In the genomic region with DNA sequence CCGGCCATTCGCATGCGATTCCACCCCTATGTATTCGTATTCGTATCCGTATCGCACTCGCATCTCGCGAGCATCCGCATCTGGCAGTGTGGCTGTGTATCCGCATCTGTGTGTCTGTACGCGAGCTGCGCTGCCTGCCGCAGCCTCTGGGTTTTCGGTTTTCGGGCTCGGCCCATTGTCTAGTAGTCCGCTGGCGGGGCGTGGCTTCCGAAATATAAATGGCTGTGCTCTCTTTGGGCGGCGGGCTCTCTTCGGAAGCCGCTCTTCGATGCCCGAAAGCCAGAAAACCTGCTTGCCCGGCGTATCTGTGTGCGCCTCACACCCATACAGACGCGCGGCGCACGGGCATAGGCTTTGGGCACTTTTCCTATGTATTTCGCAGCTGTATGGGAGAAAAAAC, we compare ENCODE assay signal across 1 fruit fly cellular context.
TF ChIP-seq lines count a peak whose summit lies in the region.

No protein-coding gene starts in this region.

TF ChIP-seq in whole organism, embryonic, 481 proteins besides CTCF, POLR2A, EP300 and RAD21 (continued from another document):
- TF ChIP-seq usp (GFP tag; optimal IDR thresholded peaks at IDR 0.05; lab: Kevin White, UChicago) (no peak), bsh (GFP tag; optimal IDR thresholded peaks at IDR 0.05; lab: Kevin White, UChicago) (no peak), Vsx1 (GFP tag; optimal IDR thresholded peaks at IDR 0.05; lab: Kevin White, UChicago) (no peak), Sry-δ (GFP tag; optimal IDR thresholded peaks at IDR 0.05; lab: Kevin White, UChicago) (no peak), hth (optimal IDR thresholded peaks at IDR 0.05; lab: Kevin White, UChicago) (no peak), CG2129 (GFP tag; IDR thresholded peaks at IDR 0.05; lab: Robert Waterston, UW; ENCODE audit: partially characterized antibody) (no peak), CG10543 (GFP tag; optimal IDR thresholded peaks at IDR 0.05; lab: Kevin White, UChicago) (no peak), dmrt99B (tag; optimal IDR thresholded peaks at IDR 0.05; lab: Kevin White, UChicago) (no peak), sim (GFP tag; IDR thresholded peaks at IDR 0.05; lab: Robert Waterston, UW) (no peak), MESR4 (GFP tag; optimal IDR thresholded peaks at IDR 0.05; lab: Kevin White, UChicago) (no peak), Dref (GFP tag; IDR thresholded peaks at IDR 0.05; lab: Robert Waterston, UW) (no peak), CG18599 (GFP tag; optimal IDR thresholded peaks at IDR 0.05; lab: Kevin White, UChicago) (no peak), Taf1 (GFP tag; IDR thresholded peaks at IDR 0.05; lab: Robert Waterston, UW) (no peak), CG10959 (GFP tag; IDR thresholded peaks at IDR 0.05; lab: Robert Waterston, UW) (no peak), pfk (GFP tag; optimal IDR thresholded peaks at IDR 0.05; lab: Kevin White, UChicago) (no peak), CG10274 (GFP tag; optimal IDR thresholded peaks at IDR 0.05; lab: Kevin White, UChicago) (no peak), cg (GFP tag; optimal IDR thresholded peaks at IDR 0.05; lab: Kevin White, UChicago) (peak; percentile 92), peb (GFP tag; IDR thresholded peaks at IDR 0.05; lab: Robert Waterston, UW) (peak; percentile 20; the same call in 1 of the 2 replicates), Dek (tag; optimal IDR thresholded peaks at IDR 0.05; lab: Kevin White, UChicago) (no peak), yki (optimal IDR thresholded peaks at IDR 0.05; lab: Kevin White, UChicago) (peak; percentile 35), tin (GFP tag; optimal IDR thresholded peaks at IDR 0.05; lab: Kevin White, UChicago) (no peak), ro (GFP tag; IDR thresholded peaks at IDR 0.05; lab: Robert Waterston, UW) (no peak), zf30C (GFP tag; optimal IDR thresholded peaks at IDR 0.05; lab: Kevin White, UChicago) (no peak), stwl (tag; optimal IDR thresholded peaks at IDR 0.05; lab: Kevin White, UChicago) (no peak), ind (GFP tag; optimal IDR thresholded peaks at IDR 0.05; lab: Kevin White, UChicago) (no peak), CG10462 (GFP tag; optimal IDR thresholded peaks at IDR 0.05; lab: Kevin White, UChicago) (no peak), Tbp (GFP tag; optimal IDR thresholded peaks at IDR 0.05; lab: Kevin White, UChicago) (no peak), hbn (GFP tag; IDR thresholded peaks at IDR 0.05; lab: Robert Waterston, UW; ENCODE audit: partially characterized antibody) (peak; percentile 27; the same call in 1 of the 2 replicates), crp (GFP tag; optimal IDR thresholded peaks at IDR 0.05; lab: Kevin White, UChicago) (no peak), CG17568 (GFP tag; optimal IDR thresholded peaks at IDR 0.05; lab: Kevin White, UChicago) (no peak), Blimp-1 (GFP tag; optimal IDR thresholded peaks at IDR 0.05; lab: Kevin White, UChicago) (no peak), CG18011 (GFP tag; optimal IDR thresholded peaks at IDR 0.05; lab: Kevin White, UChicago) (no peak), lov (optimal IDR thresholded peaks at IDR 0.05; lab: Kevin White, UChicago) (no peak), lov (GFP tag; IDR thresholded peaks at IDR 0.05; lab: Robert Waterston, UW) (no peak), CG9437 (GFP tag; optimal IDR thresholded peaks at IDR 0.05; lab: Kevin White, UChicago) (no peak), caup (GFP tag; optimal IDR thresholded peaks at IDR 0.05; lab: Kevin White, UChicago; ENCODE audit: severe bottlenecking) (no peak), HLHmδ (GFP tag; optimal IDR thresholded peaks at IDR 0.05; lab: Kevin White, UChicago) (no peak), Optix (GFP tag; IDR thresholded peaks at IDR 0.05; lab: Robert Waterston, UW) (no peak), croc (GFP tag; conservative IDR thresholded peaks at IDR 0.05; lab: Robert Waterston, UW) (no peak), ash1 (GFP tag; optimal IDR thresholded peaks at IDR 0.05; lab: Kevin White, UChicago) (no peak), br (optimal IDR thresholded peaks at IDR 0.05; lab: Kevin White, UChicago) (no peak), zen (tag; optimal IDR thresholded peaks at IDR 0.05; lab: Kevin White, UChicago) (no peak), vfl (GFP tag; optimal IDR thresholded peaks at IDR 0.05; lab: Kevin White, UChicago) (no peak), CG12744 (GFP tag; optimal IDR thresholded peaks at IDR 0.05; lab: Kevin White, UChicago) (no peak), z (GFP tag; IDR thresholded peaks at IDR 0.05; lab: Robert Waterston, UW) (0 out of 3 replicates have a peak, but pooled peaks have one; percentile 6), wor (GFP tag; IDR thresholded peaks at IDR 0.05; lab: Robert Waterston, UW) (no peak), gsb-n (tag; optimal IDR thresholded peaks at IDR 0.05; lab: Kevin White, UChicago) (no peak), btn (GFP tag; optimal IDR thresholded peaks at IDR 0.05; lab: Kevin White, UChicago) (no peak), CG2199 (GFP tag; IDR thresholded peaks at IDR 0.05; lab: Robert Waterston, UW) (0 out of 3 replicates have a peak, but pooled peaks have one; percentile 28), ttk (GFP tag; IDR thresholded peaks at IDR 0.05; lab: Robert Waterston, UW) (no peak; the same call in 1 of the 2 replicates), Sry-β (GFP tag; optimal IDR thresholded peaks at IDR 0.05; lab: Kevin White, UChicago) (no peak), p53 (GFP tag; optimal IDR thresholded peaks at IDR 0.05; lab: Kevin White, UChicago) (no peak), CG4820 (GFP tag; optimal IDR thresholded peaks at IDR 0.05; lab: Kevin White, UChicago) (no peak), BtbVII (GFP tag; optimal IDR thresholded peaks at IDR 0.05; lab: Kevin White, UChicago) (no peak), MBD-R2 (GFP tag; IDR thresholded peaks at IDR 0.05; lab: Robert Waterston, UW) (no peak), cas (GFP tag; IDR thresholded peaks at IDR 0.05; lab: Robert Waterston, UW) (no peak), CG4404 (GFP tag; IDR thresholded peaks at IDR 0.05; lab: Robert Waterston, UW) (no peak), CG3726 (GFP tag; IDR thresholded peaks at IDR 0.05; lab: Robert Waterston, UW) (no peak), CG8944 (GFP tag; optimal IDR thresholded peaks at IDR 0.05; lab: Kevin White, UChicago) (no peak), CG1529 (GFP tag; optimal IDR thresholded peaks at IDR 0.05; lab: Kevin White, UChicago) (no peak), CG6654 (GFP tag; optimal IDR thresholded peaks at IDR 0.05; lab: Kevin White, UChicago) (no peak), GATAe (GFP tag; conservative IDR thresholded peaks at IDR 0.05; lab: Robert Waterston, UW) (no peak), CG18476 (GFP tag; optimal IDR thresholded peaks at IDR 0.05; lab: Kevin White, UChicago) (no peak), CG11695 (GFP tag; IDR thresholded peaks at IDR 0.05; lab: Robert Waterston, UW) (no peak), org-1 (GFP tag; optimal IDR thresholded peaks at IDR 0.05; lab: Kevin White, UChicago) (no peak), CG10267 (tag; optimal IDR thresholded peaks at IDR 0.05; lab: Kevin White, UChicago) (no peak), pros (GFP tag; optimal IDR thresholded peaks at IDR 0.05; lab: Kevin White, UChicago) (peak; percentile 9), CG33213 (GFP tag; optimal IDR thresholded peaks at IDR 0.05; lab: Kevin White, UChicago) (no peak), lmd (GFP tag; IDR thresholded peaks at IDR 0.05; lab: Robert Waterston, UW) (no peak), Opbp (GFP tag; IDR thresholded peaks at IDR 0.05; lab: Robert Waterston, UW; ENCODE audit: partially characterized antibody) (no peak), CG8089 (GFP tag; optimal IDR thresholded peaks at IDR 0.05; lab: Kevin White, UChicago) (no peak), wdn (GFP tag; IDR thresholded peaks at IDR 0.05; lab: Robert Waterston, UW) (no peak), Sox102F (GFP tag; optimal IDR thresholded peaks at IDR 0.05; lab: Kevin White, UChicago) (no peak), CG34422 (GFP tag; IDR thresholded peaks at IDR 0.05; lab: Robert Waterston, UW) (no peak), vvl (GFP tag; IDR thresholded peaks at IDR 0.05; lab: Robert Waterston, UW) (no peak), sima (GFP tag; optimal IDR thresholded peaks at IDR 0.05; lab: Kevin White, UChicago) (no peak), nau (GFP tag; optimal IDR thresholded peaks at IDR 0.05; lab: Kevin White, UChicago) (no peak), CG16815 (GFP tag; optimal IDR thresholded peaks at IDR 0.05; lab: Kevin White, UChicago) (no peak), pita (GFP tag; optimal IDR thresholded peaks at IDR 0.05; lab: Kevin White, UChicago) (no peak), CG6175 (GFP tag; IDR thresholded peaks at IDR 0.05; lab: Robert Waterston, UW) (no peak), CG11456 (GFP tag; IDR thresholded peaks at IDR 0.05; lab: Robert Waterston, UW) (no peak), CG18262 (tag; optimal IDR thresholded peaks at IDR 0.05; lab: Kevin White, UChicago) (no peak), HLH3B (GFP tag; IDR thresholded peaks at IDR 0.05; lab: Robert Waterston, UW) (no peak), CG2712 (tag; optimal IDR thresholded peaks at IDR 0.05; lab: Kevin White, UChicago) (no peak), stc (GFP tag; IDR thresholded peaks at IDR 0.05; lab: Robert Waterston, UW) (no peak), sna (GFP tag; IDR thresholded peaks at IDR 0.05; lab: Robert Waterston, UW; ENCODE audit: partially characterized antibody) (no peak), gce (GFP tag; IDR thresholded peaks at IDR 0.05; lab: Robert Waterston, UW) (no peak), dpn (GFP tag; optimal IDR thresholded peaks at IDR 0.05; lab: Kevin White, UChicago) (no peak), seq (GFP tag; IDR thresholded peaks at IDR 0.05; lab: Robert Waterston, UW) (peak; percentile 85; the same call in 1 of the 2 replicates), CG4730 (GFP tag; IDR thresholded peaks at IDR 0.05; lab: Robert Waterston, UW) (no peak), Sox100B (GFP tag; optimal IDR thresholded peaks at IDR 0.05; lab: Kevin White, UChicago) (no peak), lab (GFP tag; optimal IDR thresholded peaks at IDR 0.05; lab: Kevin White, UChicago) (no peak), Jarid2 (GFP tag; optimal IDR thresholded peaks at IDR 0.05; lab: Kevin White, UChicago) (peak; percentile 38), CG4707 (GFP tag; optimal IDR thresholded peaks at IDR 0.05; lab: Kevin White, UChicago) (peak; percentile 15), row (GFP tag; IDR thresholded peaks at IDR 0.05; lab: Robert Waterston, UW) (0 out of 3 replicates have a peak, but pooled peaks have one; percentile 15), zen2 (GFP tag; IDR thresholded peaks at IDR 0.05; lab: Robert Waterston, UW; ENCODE audit: partially characterized antibody) (peak; percentile 38; the same call in 2 of the 3 replicates), ato (GFP tag; IDR thresholded peaks at IDR 0.05; lab: Robert Waterston, UW; ENCODE audit: partially characterized antibody) (no peak), Gsc (GFP tag; IDR thresholded peaks at IDR 0.05; lab: Robert Waterston, UW) (no peak), NFAT (GFP tag; IDR thresholded peaks at IDR 0.05; lab: Robert Waterston, UW) (no peak), CG3163 (GFP tag; optimal IDR thresholded peaks at IDR 0.05; lab: Kevin White, UChicago) (peak; percentile 98), twi (tag; optimal IDR thresholded peaks at IDR 0.05; lab: Kevin White, UChicago) (peak; percentile 23), CG4617 (GFP tag; optimal IDR thresholded peaks at IDR 0.05; lab: Kevin White, UChicago; ENCODE audit: borderline replicate concordance) (no peak), Dp (GFP tag; optimal IDR thresholded peaks at IDR 0.05; lab: Kevin White, UChicago) (no peak), eve (GFP tag; optimal IDR thresholded peaks at IDR 0.05; lab: Kevin White, UChicago) (no peak), CG15601 (tag; optimal IDR thresholded peaks at IDR 0.05; lab: Kevin White, UChicago) (no peak), CG15269 (tag; optimal IDR thresholded peaks at IDR 0.05; lab: Kevin White, UChicago) (no peak), CG10565 (GFP tag; optimal IDR thresholded peaks at IDR 0.05; lab: Kevin White, UChicago) (no peak), Trl (optimal IDR thresholded peaks at IDR 0.05; lab: Kevin White, UChicago) (peak; percentile 41 to 86), Trl (GFP tag; optimal IDR thresholded peaks at IDR 0.05; lab: Kevin White, UChicago) (no peak), Deaf1 (tag; optimal IDR thresholded peaks at IDR 0.05; lab: Kevin White, UChicago) (peak; percentile 92), gt (GFP tag; IDR thresholded peaks at IDR 0.05; lab: Robert Waterston, UW) (no peak), cwo (GFP tag; optimal IDR thresholded peaks at IDR 0.05; lab: Kevin White, UChicago) (no peak)
